Fruit fly (Drosophila melanogaster) whole organism, wandering third instar larva: ENCODE results near the gene Cyp313a1.

Experiments used
- Abd-B ChIP-seq: fragments of >200 bp; optimal IDR thresholded peaks from 2 replicates; lab custom pipeline; 2017; ENCODE audit warnings: missing biosample characterization, missing genetic modification characterization
- CG32264 ChIP-seq: fragments of 200-800 bp; sonication (Bioruptor generic); optimal IDR thresholded peaks from 2 replicates; lab custom pipeline; 2016; ENCODE audit warnings: missing biosample characterization, missing genetic modification characterization
- CG9705 ChIP-seq: fragments of 200-800 bp; sonication (Bioruptor generic); optimal IDR thresholded peaks from 2 replicates; lab custom pipeline; 2018; ENCODE audit warnings: missing biosample characterization, mild to moderate bottlenecking, missing genetic modification characterization
- CrebA ChIP-seq: fragments of 200-800 bp; sonication (Bioruptor generic); optimal IDR thresholded peaks from 2 replicates; lab custom pipeline; 2016; ENCODE audit warnings: missing biosample characterization, mild to moderate bottlenecking, missing genetic modification characterization, borderline replicate concordance
- Dfd ChIP-seq: fragments of >200 bp; optimal IDR thresholded peaks from 2 replicates; lab custom pipeline; 2017; ENCODE audit warnings: missing biosample characterization, missing genetic modification characterization
- Dif ChIP-seq: fragments of 200-275, 200-300 bp; sonication (Bioruptor generic); optimal IDR thresholded peaks from 2 replicates; lab custom pipeline; 2018; ENCODE audit warnings: missing biosample characterization, missing genetic modification characterization; ENCODE audit not compliant: partially characterized antibody
- GATAd ChIP-seq: sonication (Bioruptor generic); optimal IDR thresholded peaks from 2 replicates; lab custom pipeline; 2016; ENCODE audit warnings: missing biosample characterization, missing genetic modification characterization
- HLH106 ChIP-seq: fragments of 200-800 bp; optimal IDR thresholded peaks from 3 replicates; lab custom pipeline; 2019; ENCODE audit warnings: missing biosample characterization, mild to moderate bottlenecking, missing genetic modification characterization, moderate library complexity
- Hnf4 ChIP-seq: fragments of 200-800 bp; sonication (Bioruptor generic); optimal IDR thresholded peaks from 2 replicates; lab custom pipeline; 2016; ENCODE audit warnings: missing biosample characterization, mild to moderate bottlenecking, missing genetic modification characterization
- Hr78 ChIP-seq: fragments of >200 bp; optimal IDR thresholded peaks from 2 replicates; lab custom pipeline; 2017; ENCODE audit warnings: missing biosample characterization, missing genetic modification characterization
- Jra ChIP-seq: sonication (Bioruptor generic); optimal IDR thresholded peaks from 2 replicates; lab custom pipeline; 2016; ENCODE audit warnings: missing biosample characterization, missing genetic modification characterization
- Mio ChIP-seq: sonication (Bioruptor generic); optimal IDR thresholded peaks from 2 replicates; lab custom pipeline; 2016; ENCODE audit warnings: missing biosample characterization, missing genetic modification characterization
- Myc ChIP-seq: fragments of >200 bp; optimal IDR thresholded peaks from 2 replicates; lab custom pipeline; 2017
- OdsH ChIP-seq: fragments of 200-800 bp; sonication (Bioruptor generic); optimal IDR thresholded peaks from 2 replicates; lab custom pipeline; 2016; ENCODE audit warnings: missing biosample characterization, mild to moderate bottlenecking, missing genetic modification characterization
- Rel ChIP-seq, 2 experiments: fragments of 200-800 bp; sonication (Bioruptor generic) in 1 of 2; optimal IDR thresholded peaks; 2 replicates in 1 of 2; 3 replicates in 1 of 2; lab custom pipeline; 2016 to 2019; ENCODE audit warnings: mild to moderate bottlenecking in 2 of 2, missing biosample characterization in 2 of 2, missing genetic modification characterization in 2 of 2, moderate library complexity in 1 of 2
- Sp1 ChIP-seq: fragments of 200-800 bp; sonication (Bioruptor generic); optimal IDR thresholded peaks from 3 replicates; lab custom pipeline; 2019; ENCODE audit warnings: missing biosample characterization, mild to moderate bottlenecking, missing genetic modification characterization, moderate library complexity
- Vsx2 ChIP-seq: fragments of 200-300, 225-300 bp; sonication (Bioruptor generic); optimal IDR thresholded peaks from 2 replicates; lab custom pipeline; 2018; ENCODE audit warnings: missing biosample characterization, missing genetic modification characterization; ENCODE audit not compliant: partially characterized antibody
- br ChIP-seq: fragments of 200-800 bp; sonication (Bioruptor generic); optimal IDR thresholded peaks from 2 replicates; lab custom pipeline; 2016; ENCODE audit warnings: missing biosample characterization, missing genetic modification characterization
- brk ChIP-seq: fragments of 200-800 bp; sonication (Bioruptor generic); optimal IDR thresholded peaks from 2 replicates; lab custom pipeline; 2016; ENCODE audit warnings: missing biosample characterization, mild to moderate bottlenecking, missing genetic modification characterization
- dl ChIP-seq, 2 experiments: fragments of 175-275, 200-275 bp in 1 of 2; fragments of 200-275 bp in 1 of 2; sonication (Bioruptor generic); optimal IDR thresholded peaks; lab custom pipeline; 2018; ENCODE audit warnings: mild to moderate bottlenecking in 2 of 2, missing biosample characterization in 2 of 2, missing genetic modification characterization in 2 of 2, moderate library complexity in 2 of 2; ENCODE audit not compliant: partially characterized antibody in 2 of 2, insufficient read depth in 1 of 2
- dmrt93B ChIP-seq: fragments of 200-800 bp; sonication (Bioruptor generic); optimal IDR thresholded peaks from 2 replicates; lab custom pipeline; 2018; ENCODE audit warnings: missing biosample characterization, mild to moderate bottlenecking, missing genetic modification characterization
- dsf ChIP-seq: sonication (Bioruptor generic); optimal IDR thresholded peaks from 2 replicates; lab custom pipeline; 2016; ENCODE audit warnings: missing biosample characterization, missing genetic modification characterization, borderline replicate concordance
- ey ChIP-seq: fragments of 200-800 bp; sonication (Bioruptor generic); optimal IDR thresholded peaks from 2 replicates; lab custom pipeline; 2016; ENCODE audit warnings: missing biosample characterization, missing genetic modification characterization
- foxo ChIP-seq, 2 experiments: fragments of 200-800 bp; sonication (Bioruptor generic); optimal IDR thresholded peaks; 2 replicates in 1 of 2; 3 replicates in 1 of 2; lab custom pipeline; 2016 to 2017; ENCODE audit warnings: missing biosample characterization in 2 of 2, missing genetic modification characterization in 2 of 2
- fru ChIP-seq: fragments of 200-800 bp; sonication (Bioruptor generic); optimal IDR thresholded peaks from 3 replicates; lab custom pipeline; 2016; ENCODE audit warnings: missing biosample characterization, mild to moderate bottlenecking, missing genetic modification characterization
- h ChIP-seq: fragments of 200-800 bp; sonication (Bioruptor generic); optimal IDR thresholded peaks from 3 replicates; lab custom pipeline; 2016; ENCODE audit warnings: missing biosample characterization, mild to moderate bottlenecking, missing genetic modification characterization
- jim ChIP-seq: fragments of 175-275, 200-325 bp; sonication (Bioruptor generic); optimal IDR thresholded peaks from 2 replicates; lab custom pipeline; 2016; ENCODE audit warnings: missing biosample characterization, mild to moderate bottlenecking, missing genetic modification characterization
- psq ChIP-seq: fragments of 200-800 bp; sonication (Bioruptor generic); optimal IDR thresholded peaks from 3 replicates; lab custom pipeline; 2017; ENCODE audit warnings: missing biosample characterization, mild to moderate bottlenecking, missing genetic modification characterization, moderate library complexity
- rgr ChIP-seq: fragments of 200-800 bp; sonication (Bioruptor generic); optimal IDR thresholded peaks from 3 replicates; lab custom pipeline; 2016; ENCODE audit warnings: missing biosample characterization, mild to moderate bottlenecking, missing genetic modification characterization
- sage ChIP-seq: fragments of 200-800 bp; sonication (Bioruptor generic); optimal IDR thresholded peaks from 2 replicates; lab custom pipeline; 2016; ENCODE audit warnings: missing biosample characterization, mild to moderate bottlenecking, missing genetic modification characterization
- sv ChIP-seq: fragments of 200-800 bp; sonication (Bioruptor generic); optimal IDR thresholded peaks from 3 replicates; lab custom pipeline; 2016; ENCODE audit warnings: missing biosample characterization, missing genetic modification characterization
- usp ChIP-seq: fragments of >200 bp; optimal IDR thresholded peaks from 2 replicates; lab custom pipeline; 2017; ENCODE audit warnings: missing biosample characterization, missing genetic modification characterization
- woc ChIP-seq: sonication (Bioruptor generic); optimal IDR thresholded peaks from 2 replicates; lab custom pipeline; 2016; ENCODE audit warnings: missing biosample characterization, mild to moderate bottlenecking, missing genetic modification characterization

Gene Cyp313a1

DNA sequence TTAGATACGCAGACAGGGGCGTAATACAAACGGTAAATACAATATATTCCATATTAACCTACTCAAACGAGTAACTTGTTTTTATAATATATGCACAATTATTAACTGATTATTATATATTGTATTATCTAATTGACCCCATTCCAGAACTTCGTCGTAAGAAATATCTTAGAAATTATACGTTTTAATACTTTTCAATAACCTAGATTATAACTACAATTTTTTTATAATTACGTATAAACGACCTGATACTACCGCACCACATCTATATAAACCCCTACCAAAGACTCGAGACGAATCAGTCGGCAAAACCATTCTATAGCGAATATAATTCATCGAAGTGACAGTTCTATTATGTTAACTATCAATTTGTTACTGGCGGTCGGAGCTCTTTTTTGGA, at the start of gene Cyp313a1:
TSS of gene Cyp313a1 (plus strand) at position 301 of the 400 bp plus-strand sequence.
- TF ChIP-seq h (GFP tag; lab: Kevin White, UChicago) (no peak), sv (GFP tag; lab: Kevin White, UChicago) (no peak), Abd-B (GFP tag; lab: Kevin White, UChicago) (no peak), CrebA (GFP tag; lab: Kevin White, UChicago) (no peak), HLH106 (no peak), Sp1 (GFP tag; lab: Kevin White, UChicago) (no peak), CG32264 (GFP tag; lab: Kevin White, UChicago) (no peak)
- TF ChIP-seq, all 38 proteins: peak for 0

DNA sequence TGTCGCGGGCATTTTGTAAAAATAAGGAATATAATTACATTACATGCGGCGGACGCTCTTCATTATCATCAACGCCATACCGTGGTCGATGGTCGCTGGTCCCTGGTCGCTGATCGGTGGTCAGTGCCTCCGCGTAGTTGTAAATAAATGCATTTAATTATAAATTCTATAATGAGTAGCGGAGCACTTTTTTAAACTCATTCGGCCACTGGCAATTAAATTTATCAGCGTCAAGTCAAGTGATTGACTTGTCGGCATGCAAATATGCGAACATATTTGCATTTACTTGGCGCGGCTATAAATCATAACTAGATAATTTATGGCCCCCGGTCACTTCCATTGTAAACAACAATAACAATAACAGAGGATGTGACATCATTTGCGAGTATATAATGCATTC, 49.4 kb upstream of the Cyp313a1 start:
- TF ChIP-seq woc: no peak
- no peak for TF ChIP-seq Dif
- TF ChIP-seq CG9705 (GFP tag; lab: Kevin White, UChicago): no peak
- no peak for TF ChIP-seq fru (GFP tag; lab: Kevin White, UChicago)
- TF ChIP-seq CG32264 (GFP tag; lab: Kevin White, UChicago): no peak

DNA sequence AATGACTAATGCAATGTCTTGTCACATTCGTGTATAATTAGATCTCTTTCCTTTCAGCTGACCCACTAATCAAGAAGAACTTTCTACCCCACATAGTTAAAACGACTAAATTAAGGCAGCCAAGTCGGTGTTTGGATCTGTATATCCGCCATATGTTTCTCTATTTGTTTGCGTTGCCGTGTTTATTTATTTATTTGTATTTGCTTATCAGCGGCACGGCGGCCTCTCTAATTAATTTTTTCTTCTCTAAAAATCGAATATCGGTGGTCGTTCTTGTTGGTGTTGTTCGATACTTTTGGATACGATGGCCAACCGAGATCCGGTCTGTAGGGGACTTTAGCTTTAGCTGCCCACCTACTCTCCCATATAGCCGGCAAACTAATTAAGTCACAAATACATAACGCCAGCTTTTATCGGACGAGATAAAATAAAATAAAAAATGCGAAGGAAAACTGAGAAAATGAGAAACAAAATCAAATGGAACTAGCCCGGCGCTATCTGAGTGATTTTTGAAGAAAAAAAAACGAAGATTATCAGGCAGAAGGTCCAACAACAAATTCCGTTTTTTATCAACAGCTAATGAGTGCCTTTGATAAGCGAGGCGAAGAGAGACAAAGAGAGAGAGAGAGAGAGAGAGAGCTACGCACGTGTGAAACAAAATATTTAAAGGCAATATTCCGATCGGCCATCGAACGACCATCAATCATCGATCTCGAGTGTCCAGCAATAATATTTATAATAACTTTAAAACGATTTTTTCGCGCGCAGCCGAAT, 48.1 kb upstream of the Cyp313a1 start:
- no peak for TF ChIP-seq dmrt93B (GFP tag; lab: Kevin White, UChicago)
- peak; percentile 29 for TF ChIP-seq Dif
- TF ChIP-seq sv (GFP tag; lab: Kevin White, UChicago): no peak
- TF ChIP-seq brk (GFP tag; lab: Kevin White, UChicago): no peak
- TF ChIP-seq fru (GFP tag; lab: Kevin White, UChicago): no peak
- TF ChIP-seq Mio (GFP tag; lab: Kevin White, UChicago): no peak

DNA sequence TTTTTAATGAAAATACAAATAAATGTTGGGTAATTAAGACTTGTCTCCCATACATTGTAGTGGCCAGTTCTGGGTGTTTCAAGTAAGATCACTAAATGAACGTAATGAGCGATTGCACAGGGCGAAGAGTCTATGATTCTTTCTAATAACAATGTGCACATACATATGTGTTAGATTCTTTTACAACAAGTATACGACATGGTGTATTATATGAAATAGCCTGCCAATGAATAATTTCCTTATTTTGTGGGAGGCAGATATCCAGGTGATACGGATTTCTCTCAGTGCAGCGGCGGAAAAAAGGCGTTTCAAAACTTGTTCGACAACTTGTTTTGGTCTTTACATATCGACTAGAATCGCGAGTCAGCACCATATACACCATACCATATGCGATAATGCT, 47.3 kb upstream of the Cyp313a1 start:
- TF ChIP-seq Hnf4 (GFP tag; lab: Kevin White, UChicago) (no peak), GATAd (GFP tag; lab: Kevin White, UChicago) (no peak), dl (GFP tag; optimal IDR thresholded peaks at IDR 0.05; lab: Kevin White, UChicago; ENCODE audit: insufficient read depth in 1 of 2, partially characterized antibody in 2 of 2) (no peak), Abd-B (GFP tag; lab: Kevin White, UChicago) (no peak), Vsx2 (no peak), fru (GFP tag; lab: Kevin White, UChicago) (peak; percentile 41), jim (GFP tag; lab: Kevin White, UChicago) (no peak), sv (GFP tag; lab: Kevin White, UChicago) (peak; percentile 29), Hr78 (GFP tag; lab: Kevin White, UChicago) (no peak), br (peak; percentile 7), usp (no peak), Jra (GFP tag; lab: Kevin White, UChicago) (no peak), CG9705 (GFP tag; lab: Kevin White, UChicago) (no peak), foxo (GFP tag; optimal IDR thresholded peaks at IDR 0.05; lab: Kevin White, UChicago) (peak in 1 of 2 experiments; percentile 63), psq (peak; percentile 2), ey (GFP tag; lab: Kevin White, UChicago) (peak; percentile 59), rgr (GFP tag; lab: Kevin White, UChicago) (peak; percentile 50), OdsH (GFP tag; lab: Kevin White, UChicago) (peak; percentile 36), sage (GFP tag; lab: Kevin White, UChicago) (no peak), Mio (GFP tag; lab: Kevin White, UChicago) (no peak), dsf (GFP tag; lab: Kevin White, UChicago) (no peak), HLH106 (peak; percentile 30), brk (GFP tag; lab: Kevin White, UChicago) (no peak), Rel (GFP tag; optimal IDR thresholded peaks at IDR 0.05; lab: Kevin White, UChicago) (no peak), Rel (tag; optimal IDR thresholded peaks at IDR 0.05; lab: Kevin White, UChicago) (no peak), CG32264 (GFP tag; lab: Kevin White, UChicago) (no peak), h (GFP tag; lab: Kevin White, UChicago) (peak; percentile 32), Myc (lab: Kevin White, UChicago) (no peak), Dif (no peak), Dfd (GFP tag; lab: Kevin White, UChicago) (no peak)
